Worm (Caenorhabditis elegans): ENCODE results near the gene F08B12.4.
A peak's percentile ranks its signal among the peaks of the same experiment; 100 is the strongest.

Gene F08B12.4

DNA sequence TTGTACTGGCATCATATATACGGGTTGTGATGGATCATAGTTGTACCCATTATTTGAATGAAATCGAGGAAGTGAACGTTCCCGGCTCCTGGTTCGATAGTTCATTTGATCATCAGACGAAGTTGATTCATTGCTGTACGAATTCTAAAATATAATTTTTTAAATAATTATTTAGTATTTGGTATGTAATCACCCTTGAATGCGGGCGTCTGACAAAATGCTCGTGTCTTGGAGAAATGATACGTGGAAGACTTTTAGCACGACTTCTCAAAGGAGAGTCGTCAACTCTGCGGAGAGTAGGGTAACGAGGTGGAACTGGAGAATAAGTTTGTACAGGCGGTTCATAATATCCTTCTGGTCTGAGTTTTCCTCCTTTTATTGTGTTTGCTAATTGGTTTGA is 20.0 kb upstream of the F08B12.4 start:
- TF ChIP-seq ceh-9 (tag; optimal IDR thresholded peaks at IDR 0.05): no peak
- TF ChIP-seq rnt-1 (tag; optimal IDR thresholded peaks at IDR 0.05): no peak
- no peak for TF ChIP-seq madf-2 (tag; optimal IDR thresholded peaks at IDR 0.05)
- TF ChIP-seq pqm-1 (tag; optimal IDR thresholded peaks at IDR 0.05): no peak
- TF ChIP-seq ceh-6 (GFP tag; optimal IDR thresholded peaks at IDR 0.05): no peak
- TF ChIP-seq lim-6 (tag; optimal IDR thresholded peaks at IDR 0.05): no peak
- TF ChIP-seq pat-9 (tag; optimal IDR thresholded peaks at IDR 0.05): no peak
- TF ChIP-seq hlh-30 (tag; optimal IDR thresholded peaks at IDR 0.05; ENCODE audit: insufficient read depth): no peak
- TF ChIP-seq C38D4.7 (GFP tag; optimal IDR thresholded peaks at IDR 0.05): no peak
- no peak for TF ChIP-seq hlh-6 (tag; optimal IDR thresholded peaks at IDR 0.05)
- no peak for TF ChIP-seq unc-55 (GFP tag; optimal IDR thresholded peaks at IDR 0.05)
- no peak for TF ChIP-seq unc-3 (GFP tag; conservative IDR thresholded peaks at IDR 0.05)
- no peak for TF ChIP-seq unc-3 (tag; optimal IDR thresholded peaks at IDR 0.05)
- TF ChIP-seq ceh-31 (tag; optimal IDR thresholded peaks at IDR 0.05): no peak

ce11 chrX:11426647-11427046 is 19.1 kb upstream of the F08B12.4 start:
- no peak for TF ChIP-seq eyg-1 (tag; optimal IDR thresholded peaks at IDR 0.05)
- TF ChIP-seq T23F11.4 (GFP tag; optimal IDR thresholded peaks at IDR 0.05): no peak
- no peak for TF ChIP-seq fkh-10 (GFP tag; optimal IDR thresholded peaks at IDR 0.05)
- TF ChIP-seq npax-4 (tag; optimal IDR thresholded peaks at IDR 0.05): no peak
- TF ChIP-seq ceh-9 (tag; optimal IDR thresholded peaks at IDR 0.05): no peak
- no peak for TF ChIP-seq ceh-31 (tag; optimal IDR thresholded peaks at IDR 0.05)
- no peak for TF ChIP-seq lin-11 (tag; optimal IDR thresholded peaks at IDR 0.05)
- TF ChIP-seq pros-1 (tag; optimal IDR thresholded peaks at IDR 0.05): no peak
- no peak for TF ChIP-seq mec-3 (tag; optimal IDR thresholded peaks at IDR 0.05; ENCODE audit: borderline replicate concordance)
- TF ChIP-seq F13H6.1 (tag; optimal IDR thresholded peaks at IDR 0.05): no peak

DNA sequence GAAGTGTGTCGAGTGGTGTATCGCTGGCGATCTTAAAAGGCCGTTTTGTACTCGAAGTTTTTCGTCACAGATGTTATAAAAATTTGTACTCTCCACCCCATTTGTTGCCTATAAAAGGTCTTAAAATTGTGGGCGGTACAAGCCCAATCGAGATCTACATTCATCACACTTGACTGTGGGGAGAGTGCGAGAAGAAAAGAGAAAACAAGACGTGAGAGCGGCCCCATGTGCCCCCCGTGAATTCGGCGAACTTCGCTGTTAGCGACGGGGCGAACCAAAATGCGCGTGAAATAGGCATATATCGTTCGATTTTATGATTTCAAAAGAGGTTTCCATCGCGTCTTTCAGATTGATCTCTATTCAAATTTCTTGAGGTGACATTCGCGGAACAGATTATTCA is 12.5 kb upstream of the F08B12.4 start, which contains the start of gene F46C3.6:
TSS of gene F46C3.6 (minus strand) at position 87 of the 400 bp plus-strand sequence.
- TF ChIP-seq hlh-8 (tag; optimal IDR thresholded peaks at IDR 0.05) (no peak), ref-2 (tag; optimal IDR thresholded peaks at IDR 0.05) (peak; percentile 16), zip-5 (tag; optimal IDR thresholded peaks at IDR 0.05) (no peak)

ce11 chrX:11418667-11419066 is 11.1 kb upstream of the F08B12.4 start, which contains the start of gene F46C3.2:
Gene F46C3.2, minus strand, starts transcription at chrX:11418767.
- no peak for TF ChIP-seq T23F11.4 (GFP tag; optimal IDR thresholded peaks at IDR 0.05)
- no peak for TF ChIP-seq hlh-15 (tag; optimal IDR thresholded peaks at IDR 0.05)
- TF ChIP-seq ama-1 (optimal IDR thresholded peaks at IDR 0.05): no peak
- TF ChIP-seq hlh-30 (tag; optimal IDR thresholded peaks at IDR 0.05; ENCODE audit: insufficient read depth): no peak
- no peak for TF ChIP-seq tbx-7 (tag; optimal IDR thresholded peaks at IDR 0.05)
- no peak for TF ChIP-seq unc-3 (GFP tag; conservative IDR thresholded peaks at IDR 0.05)
- TF ChIP-seq unc-3 (tag; optimal IDR thresholded peaks at IDR 0.05): no peak
- TF ChIP-seq lin-11 (tag; optimal IDR thresholded peaks at IDR 0.05): no peak
- TF ChIP-seq che-1 (tag; optimal IDR thresholded peaks at IDR 0.05): no peak
- no peak for TF ChIP-seq pqm-1 (tag; optimal IDR thresholded peaks at IDR 0.05)
- TF ChIP-seq ceh-24 (tag; optimal IDR thresholded peaks at IDR 0.05): no peak
- TF ChIP-seq pat-9 (tag; optimal IDR thresholded peaks at IDR 0.05): no peak
- no peak for TF ChIP-seq sox-4 (tag; optimal IDR thresholded peaks at IDR 0.05)
- no peak for TF ChIP-seq unc-55 (GFP tag; optimal IDR thresholded peaks at IDR 0.05)
- no peak for TF ChIP-seq dmd-4 (tag; optimal IDR thresholded peaks at IDR 0.05; ENCODE audit: borderline replicate concordance)
- no peak for TF ChIP-seq hlh-8 (tag; optimal IDR thresholded peaks at IDR 0.05)
- TF ChIP-seq fkh-10 (GFP tag; optimal IDR thresholded peaks at IDR 0.05): no peak
- TF ChIP-seq fkh-6 (tag; optimal IDR thresholded peaks at IDR 0.05): no peak
- no peak for TF ChIP-seq pha-4 (tag; optimal IDR thresholded peaks at IDR 0.05)
- TF ChIP-seq unc-86 (tag; optimal IDR thresholded peaks at IDR 0.05): no peak

Data from whole organism, late embryonic.